Worm (Caenorhabditis elegans): ENCODE measurements around the gene mtp-18.

mtp-18 gene

DNA sequence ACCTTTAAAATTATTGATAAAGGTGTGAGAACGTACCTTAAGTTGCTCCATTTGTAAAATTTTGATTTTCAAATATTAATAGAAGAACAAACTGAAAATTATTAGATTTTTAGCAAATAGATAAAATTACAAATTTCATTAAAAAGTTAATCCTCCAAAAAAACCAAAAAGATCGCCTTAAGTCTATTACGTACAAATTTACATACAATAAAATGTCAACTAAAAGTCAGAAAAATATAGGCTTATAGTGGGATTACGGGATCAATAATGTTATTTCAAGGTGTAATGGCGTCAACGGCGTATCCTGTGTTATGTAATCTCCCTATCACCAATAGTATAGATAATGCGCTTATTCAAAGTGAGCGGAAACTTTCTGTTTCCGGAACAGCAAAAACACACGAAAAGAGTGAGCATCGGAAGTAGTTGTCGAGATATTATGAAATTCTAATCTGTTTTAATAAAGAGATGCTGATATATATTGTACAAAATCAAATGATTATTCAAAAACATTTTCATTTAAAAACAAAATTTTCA is 11.9 kb downstream of the mtp-18 start, which contains the start of gene ceh-54:
Gene ceh-54 (minus strand): TSS at position 51 of the 534 bp plus-strand sequence.
- no peak for TF ChIP-seq pqm-1 (tag; optimal IDR thresholded peaks at IDR 0.05)
- TF ChIP-seq ztf-16 (tag; optimal IDR thresholded peaks at IDR 0.05), result no peak
- TF ChIP-seq sox-4 (tag; optimal IDR thresholded peaks at IDR 0.05), result no peak
- no peak for TF ChIP-seq rnt-1 (tag; optimal IDR thresholded peaks at IDR 0.05)
- TF ChIP-seq ahr-1 (tag; optimal IDR thresholded peaks at IDR 0.05), result no peak

ce11 chrX:6189955-6190354 is 16.2 kb downstream of the mtp-18 start, which contains the start of gene T13C5.9:
TSS of gene T13C5.9 (plus strand) at chrX:6190255.
- TF ChIP-seq unc-3 (GFP tag; conservative IDR thresholded peaks at IDR 0.05) (no peak), unc-3 (tag; optimal IDR thresholded peaks at IDR 0.05) (no peak), ceh-48 (tag; optimal IDR thresholded peaks at IDR 0.05) (no peak), C38D4.7 (GFP tag; optimal IDR thresholded peaks at IDR 0.05) (no peak), pha-4 (tag; optimal IDR thresholded peaks at IDR 0.05) (no peak), dve-1 (tag; optimal IDR thresholded peaks at IDR 0.05) (no peak), ama-1 (optimal IDR thresholded peaks at IDR 0.05) (no peak), ceh-34 (tag; optimal IDR thresholded peaks at IDR 0.05) (no peak), hlh-15 (tag; optimal IDR thresholded peaks at IDR 0.05) (no peak), dmd-4 (tag; optimal IDR thresholded peaks at IDR 0.05; ENCODE audit: borderline replicate concordance) (no peak), pat-9 (tag; optimal IDR thresholded peaks at IDR 0.05) (no peak)

ce11 chrX:6187848-6188247 is 18.4 kb downstream of the mtp-18 start, which contains the start of gene T13C5.10:
TSS of gene T13C5.10 (plus strand) at chrX:6188148.
- TF ChIP-seq C38D4.7 (GFP tag; optimal IDR thresholded peaks at IDR 0.05) (no peak), che-1 (tag; optimal IDR thresholded peaks at IDR 0.05) (no peak), sdc-2 (tag; optimal IDR thresholded peaks at IDR 0.05) (no peak), ceh-45 (GFP tag; IDR thresholded peaks at IDR 0.05) (no peak), unc-3 (GFP tag; conservative IDR thresholded peaks at IDR 0.05) (no peak), unc-3 (tag; optimal IDR thresholded peaks at IDR 0.05) (no peak), fkh-6 (tag; optimal IDR thresholded peaks at IDR 0.05) (no peak), ceh-2 (tag; optimal IDR thresholded peaks at IDR 0.05) (no peak), dve-1 (tag; optimal IDR thresholded peaks at IDR 0.05) (no peak), lim-6 (tag; optimal IDR thresholded peaks at IDR 0.05) (no peak)

DNA sequence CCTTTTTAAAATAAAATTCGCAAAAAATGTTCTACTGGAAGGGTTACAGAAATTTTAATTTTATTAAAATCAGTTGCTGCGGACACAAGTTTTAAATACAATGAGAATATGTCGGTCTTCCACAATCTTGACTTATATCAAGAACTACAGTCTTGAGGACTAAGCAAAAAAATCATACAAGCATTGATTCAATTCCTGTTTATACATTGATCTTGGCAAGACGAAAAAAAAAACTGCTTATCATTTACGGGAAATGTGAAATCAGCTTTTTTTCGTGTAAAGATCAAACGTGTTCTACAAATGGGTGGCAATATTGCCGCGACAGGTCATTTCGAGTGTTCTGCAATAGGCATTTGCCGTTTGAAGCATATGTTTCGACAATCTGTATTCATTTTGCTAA is 21.5 kb downstream of the mtp-18 start, which contains the start of gene T13C5.2:
Gene T13C5.2 (plus strand): TSS at position 301 of the 400 bp plus-strand sequence.
- TF ChIP-seq ztf-16 (tag; optimal IDR thresholded peaks at IDR 0.05), result no peak
- TF ChIP-seq ceh-18 (tag; optimal IDR thresholded peaks at IDR 0.05), result no peak
- no peak for TF ChIP-seq ets-4 (tag; optimal IDR thresholded peaks at IDR 0.05)
- no peak for TF ChIP-seq hlh-15 (tag; optimal IDR thresholded peaks at IDR 0.05)
- no peak for TF ChIP-seq pros-1 (tag; optimal IDR thresholded peaks at IDR 0.05)
- TF ChIP-seq npax-4 (tag; optimal IDR thresholded peaks at IDR 0.05), result no peak
- no peak for TF ChIP-seq fkh-10 (GFP tag; optimal IDR thresholded peaks at IDR 0.05)
- no peak for TF ChIP-seq ceh-31 (tag; optimal IDR thresholded peaks at IDR 0.05)
- TF ChIP-seq hlh-13 (GFP tag; optimal IDR thresholded peaks at IDR 0.05), result no peak
- TF ChIP-seq C08G9.2 (tag; optimal IDR thresholded peaks at IDR 0.05), result no peak
- no peak for TF ChIP-seq ttx-3 (tag; optimal IDR thresholded peaks at IDR 0.05)
- no peak for TF ChIP-seq pax-1 (tag; optimal IDR thresholded peaks at IDR 0.05)
- TF ChIP-seq mec-3 (tag; optimal IDR thresholded peaks at IDR 0.05; ENCODE audit: borderline replicate concordance), result no peak
- no peak for TF ChIP-seq K09A11.1 (tag; optimal IDR thresholded peaks at IDR 0.05; ENCODE audit: insufficient read depth)

DNA sequence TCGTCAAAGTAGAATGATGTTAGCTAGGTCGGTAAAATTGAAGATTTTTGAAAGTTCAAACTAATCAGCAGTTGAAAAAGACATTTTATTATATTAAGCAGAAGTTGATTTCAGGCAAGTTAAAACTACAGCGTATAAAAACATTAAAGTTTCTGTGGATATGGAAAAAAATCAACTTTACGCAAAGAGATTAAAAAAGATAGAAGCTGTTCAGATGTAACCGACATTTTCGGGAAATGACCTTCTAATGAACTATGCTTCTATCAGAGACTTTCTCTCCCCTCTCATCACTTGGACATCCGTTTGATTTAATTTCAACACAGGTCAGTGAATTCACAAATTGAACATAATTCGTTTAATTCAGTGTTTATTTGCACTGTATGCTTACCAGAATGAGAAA is 25.9 kb downstream of the mtp-18 start, which contains the start of gene T13C5.7:
Gene T13C5.7 (plus strand): TSS at position 301 of the 400 bp plus-strand sequence.
- TF ChIP-seq pros-1 (tag; optimal IDR thresholded peaks at IDR 0.05), result no peak
- no peak for TF ChIP-seq ceh-18 (tag; optimal IDR thresholded peaks at IDR 0.05)
- no peak for TF ChIP-seq ceh-24 (tag; optimal IDR thresholded peaks at IDR 0.05)
- TF ChIP-seq ceh-34 (tag; optimal IDR thresholded peaks at IDR 0.05), result no peak
- no peak for TF ChIP-seq elt-4 (tag; optimal IDR thresholded peaks at IDR 0.05)
- no peak for TF ChIP-seq ceh-14 (tag; optimal IDR thresholded peaks at IDR 0.05)
- TF ChIP-seq npax-4 (tag; optimal IDR thresholded peaks at IDR 0.05), result no peak
- TF ChIP-seq ama-1 (optimal IDR thresholded peaks at IDR 0.05), result no peak
- TF ChIP-seq syd-9 (tag; optimal IDR thresholded peaks at IDR 0.05), result no peak
- TF ChIP-seq sox-2 (GFP tag; IDR thresholded peaks at IDR 0.05), result no peak
- TF ChIP-seq Y22D7AL.16 (tag; optimal IDR thresholded peaks at IDR 0.05), result no peak
- no peak for TF ChIP-seq ztf-16 (tag; optimal IDR thresholded peaks at IDR 0.05)

Measured in whole organism, late embryonic.